Fruit fly (Drosophila melanogaster) whole organism, embryonic: ENCODE data around the gene Sas-6.

ENCODE experiments used
- CG10959 ChIP-seq: fragments of 200-800 bp; sonication (Bioruptor generic); IDR thresholded peaks from 2 replicates; pipeline ENCODE4 v1.3.6; 2022; ENCODE audit warnings: missing biosample characterization, missing genetic modification characterization
- CG2116 ChIP-seq: fragments of 200-800 bp; sonication (Bioruptor generic); optimal IDR thresholded peaks from 3 replicates; lab custom pipeline; 2018; ENCODE audit warnings: missing biosample characterization, mild to moderate bottlenecking, missing genetic modification characterization
- CG7786 ChIP-seq: fragments of 200-800 bp; sonication (Bioruptor generic); optimal IDR thresholded peaks from 2 replicates; lab custom pipeline; 2016; ENCODE audit warnings: missing biosample characterization, missing genetic modification characterization
- CG9437 ChIP-seq: fragments of 200-800 bp; sonication (Bioruptor generic); optimal IDR thresholded peaks from 2 replicates; lab custom pipeline; 2018; ENCODE audit warnings: missing biosample characterization, mild to moderate bottlenecking, missing genetic modification characterization
- YL-1 ChIP-seq: fragments of 200-800 bp; sonication (Bioruptor generic); optimal IDR thresholded peaks from 3 replicates; lab custom pipeline; 2017; ENCODE audit warnings: missing biosample characterization, mild to moderate bottlenecking, missing genetic modification characterization
- ab ChIP-seq: fragments of 200-800 bp; sonication (Bioruptor generic); optimal IDR thresholded peaks from 2 replicates; lab custom pipeline; 2016; ENCODE audit warnings: missing biosample characterization, missing genetic modification characterization
- cas ChIP-seq: fragments of 200-800 bp; sonication (Bioruptor generic); IDR thresholded peaks from 2 replicates; pipeline ENCODE4 v1.3.6; 2022; ENCODE audit warnings: missing biosample characterization, missing genetic modification characterization
- da ChIP-seq: fragments of 200-800 bp; sonication (Bioruptor generic); optimal IDR thresholded peaks from 2 replicates; lab custom pipeline; 2016; ENCODE audit warnings: missing biosample characterization, missing genetic modification characterization
- jigr1 ChIP-seq: fragments of 200-800 bp; sonication (Bioruptor generic); IDR thresholded peaks from 3 replicates; pipeline ENCODE4 v1.3.6; 2022; ENCODE audit warnings: missing biosample characterization, missing genetic modification characterization
- onecut ChIP-seq: fragments of 200-800 bp; sonication (Bioruptor generic); IDR thresholded peaks from 2 replicates; pipeline ENCODE4 v1.3.6; 2022; ENCODE audit warnings: missing biosample characterization, missing genetic modification characterization
- pb ChIP-seq: fragments of 200-800 bp; sonication (Bioruptor generic); optimal IDR thresholded peaks from 3 replicates; lab custom pipeline; 2016; ENCODE audit warnings: missing biosample characterization, missing genetic modification characterization
- salm ChIP-seq: fragments of 200-800 bp; sonication (Bioruptor generic); optimal IDR thresholded peaks from 2 replicates; lab custom pipeline; 2018; ENCODE audit warnings: missing biosample characterization, mild to moderate bottlenecking, missing genetic modification characterization
- ttk ChIP-seq: fragments of 200-800 bp; sonication (Bioruptor generic); IDR thresholded peaks from 2 replicates; pipeline ENCODE4 v2.1.2; 2022; ENCODE audit warnings: missing biosample characterization, missing genetic modification characterization

DNA sequence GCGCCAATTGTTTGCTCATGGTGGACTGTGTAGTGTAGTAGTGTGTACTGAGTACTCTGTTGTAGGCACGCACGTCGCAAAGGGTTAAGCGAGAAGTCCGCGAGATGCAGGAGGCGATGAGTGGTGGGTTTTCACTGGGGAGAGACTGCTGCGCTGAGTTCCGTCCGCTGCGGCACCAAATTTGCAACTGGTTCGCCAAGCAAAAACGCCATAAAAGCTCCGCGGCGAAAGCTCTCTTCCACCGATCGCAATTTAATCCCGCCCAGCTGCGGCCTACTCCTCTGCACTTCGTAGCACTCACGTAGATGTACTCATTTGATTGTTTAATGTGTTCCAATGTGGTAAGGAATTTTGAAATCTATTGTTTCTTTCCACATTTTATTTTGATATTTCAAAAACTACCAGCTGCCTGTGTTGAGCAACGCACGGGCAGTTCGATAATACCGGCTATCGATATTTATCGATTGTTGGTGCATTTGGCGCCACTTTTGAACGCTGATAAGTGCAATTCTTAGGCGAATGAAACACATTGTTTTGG lies 19.9 kb downstream of the Sas-6 start, which contains the start of gene CG7920:
- TF ChIP-seq salm (tag; lab: Kevin White, UChicago): no peak
- peak; percentile 55 for TF ChIP-seq YL-1
- TF ChIP-seq ab: no peak
- TF ChIP-seq CG2116 (GFP tag; lab: Kevin White, UChicago): peak; percentile 75
- TF ChIP-seq cas: no peak
- TF ChIP-seq da: no peak
- TF ChIP-seq jigr1: no peak
- TF ChIP-seq pb (GFP tag; lab: Kevin White, UChicago): no peak
- no peak for TF ChIP-seq CG9437
- no peak for TF ChIP-seq CG7786 (GFP tag; lab: Kevin White, UChicago)
- TF ChIP-seq ttk (GFP tag; lab: Robert Waterston, UW): no peak
- TF ChIP-seq onecut: no peak
- TF ChIP-seq CG10959 (GFP tag; lab: Robert Waterston, UW): no peak
